Fruit fly (Drosophila melanogaster) whole organism, embryonic: Measurements from ENCODE around the gene CG15814.

Source experiments
- Abd-B ChIP-seq: fragments of 200-800 bp; sonication (Bioruptor generic); optimal IDR thresholded peaks from 2 replicates; lab custom pipeline; 2018; ENCODE audit warnings: missing biosample characterization, mild to moderate bottlenecking, missing genetic modification characterization, moderate library complexity
- Bgb ChIP-seq: fragments of 200-800 bp; sonication (Bioruptor generic); IDR thresholded peaks from 2 replicates; pipeline ENCODE4 v1.3.6; 2022; ENCODE audit warnings: missing biosample characterization, missing genetic modification characterization; ENCODE audit not compliant: partially characterized antibody
- Blimp-1 ChIP-seq: fragments of 200-800 bp; sonication (Bioruptor generic); optimal IDR thresholded peaks from 3 replicates; lab custom pipeline; 2018; ENCODE audit warnings: missing biosample characterization, missing genetic modification characterization, mild to moderate bottlenecking, moderate library complexity, missing genetic modification reagents
- CG10565 ChIP-seq: fragments of 200-800 bp; sonication (Bioruptor generic); optimal IDR thresholded peaks from 3 replicates; lab custom pipeline; 2016; ENCODE audit warnings: missing biosample characterization, mild to moderate bottlenecking, missing genetic modification characterization
- CG10654 ChIP-seq: fragments of 200-800 bp; sonication (Bioruptor generic); optimal IDR thresholded peaks from 2 replicates; lab custom pipeline; 2016; ENCODE audit warnings: missing biosample characterization, missing genetic modification characterization
- CG12104 ChIP-seq: fragments of 200-800 bp; sonication (Bioruptor generic); optimal IDR thresholded peaks from 3 replicates; lab custom pipeline; 2016; ENCODE audit warnings: missing biosample characterization, missing genetic modification characterization
- CG12155 ChIP-seq: fragments of 200-800 bp; sonication (Bioruptor generic); optimal IDR thresholded peaks from 3 replicates; lab custom pipeline; 2016; ENCODE audit warnings: missing biosample characterization, missing genetic modification characterization
- CG15479 ChIP-seq: fragments of 200-800 bp; sonication (Bioruptor generic); optimal IDR thresholded peaks from 3 replicates; lab custom pipeline; 2019; ENCODE audit warnings: missing biosample characterization, mild to moderate bottlenecking, missing genetic modification characterization, moderate library complexity
- CG17361 ChIP-seq: fragments of 200-800 bp; sonication (Bioruptor generic); IDR thresholded peaks from 3 replicates; pipeline ENCODE4 v1.3.6; 2022; ENCODE audit warnings: missing biosample characterization, missing genetic modification characterization
- CG17802 ChIP-seq: fragments of 200-800 bp; sonication (Bioruptor generic); optimal IDR thresholded peaks from 2 replicates; lab custom pipeline; 2018; ENCODE audit warnings: missing biosample characterization, mild to moderate bottlenecking, missing genetic modification characterization, moderate library complexity
- CG2202 ChIP-seq: fragments of 200-800 bp; sonication (Bioruptor generic); optimal IDR thresholded peaks from 2 replicates; lab custom pipeline; 2018; ENCODE audit warnings: missing biosample characterization, mild to moderate bottlenecking, missing genetic modification characterization
- CG31224 ChIP-seq: fragments of 200-800 bp; sonication (Bioruptor generic); IDR thresholded peaks from 2 replicates; pipeline ENCODE4 v1.3.6; 2022; ENCODE audit warnings: missing biosample characterization, missing genetic modification characterization
- CG31365 ChIP-seq: fragments of 200-800 bp; sonication (Bioruptor generic); optimal IDR thresholded peaks from 2 replicates; lab custom pipeline; 2018; ENCODE audit warnings: missing biosample characterization, mild to moderate bottlenecking, missing genetic modification characterization
- CG32532 ChIP-seq: fragments of 200-800 bp; sonication (Bioruptor generic); IDR thresholded peaks from 2 replicates; pipeline ENCODE4 v1.3.6; 2022; ENCODE audit warnings: missing biosample characterization, missing genetic modification characterization
- CG32767 ChIP-seq: fragments of 200-800 bp; sonication (Bioruptor generic); IDR thresholded peaks from 2 replicates; pipeline ENCODE4 v1.3.6; 2022; ENCODE audit warnings: missing biosample characterization, missing genetic modification characterization
- CG43689 ChIP-seq: fragments of 200-800 bp; sonication (Bioruptor generic); IDR thresholded peaks from 2 replicates; pipeline ENCODE4 v1.3.6; 2022; ENCODE audit warnings: missing biosample characterization, missing genetic modification characterization
- CG7271 ChIP-seq: fragments of 200-800 bp; sonication (Bioruptor generic); optimal IDR thresholded peaks from 2 replicates; lab custom pipeline; 2018; ENCODE audit warnings: missing biosample characterization, mild to moderate bottlenecking, missing genetic modification characterization, moderate library complexity
- CG7556 ChIP-seq: fragments of 200-800 bp; sonication (Bioruptor generic); optimal IDR thresholded peaks from 2 replicates; lab custom pipeline; 2017; ENCODE audit warnings: missing biosample characterization, mild to moderate bottlenecking, missing genetic modification characterization
- CG8089 ChIP-seq: fragments of 200-800 bp; sonication (Bioruptor generic); optimal IDR thresholded peaks from 3 replicates; lab custom pipeline; 2016; ENCODE audit warnings: missing biosample characterization, missing genetic modification characterization
- CG8281 ChIP-seq: fragments of 200-800 bp; sonication (Bioruptor generic); optimal IDR thresholded peaks from 2 replicates; lab custom pipeline; 2018; ENCODE audit warnings: missing biosample characterization, mild to moderate bottlenecking, missing genetic modification characterization, moderate library complexity
- CG8388 ChIP-seq: fragments of 200-800 bp; sonication (Bioruptor generic); optimal IDR thresholded peaks from 2 replicates; lab custom pipeline; 2019; ENCODE audit warnings: missing biosample characterization, mild to moderate bottlenecking, missing genetic modification characterization, moderate library complexity
- CG9437 ChIP-seq: fragments of 200-800 bp; sonication (Bioruptor generic); optimal IDR thresholded peaks from 2 replicates; lab custom pipeline; 2018; ENCODE audit warnings: missing biosample characterization, mild to moderate bottlenecking, missing genetic modification characterization
- CG9797 ChIP-seq: fragments of 200-800 bp; sonication (Bioruptor generic); optimal IDR thresholded peaks from 3 replicates; lab custom pipeline; 2018; ENCODE audit warnings: missing biosample characterization, mild to moderate bottlenecking, missing genetic modification characterization
- CoRest ChIP-seq: fragments of 200-800 bp; sonication (Bioruptor generic); optimal IDR thresholded peaks from 3 replicates; lab custom pipeline; 2018; ENCODE audit warnings: missing biosample characterization, mild to moderate bottlenecking, missing genetic modification characterization, moderate library complexity
- Dbx ChIP-seq: fragments of 200-800 bp; sonication (Bioruptor generic); IDR thresholded peaks from 3 replicates; pipeline ENCODE4 v1.3.6; 2022; ENCODE audit warnings: missing biosample characterization, missing genetic modification characterization
- Deaf1 ChIP-seq: fragments of 200-800 bp; optimal IDR thresholded peaks from 3 replicates; lab custom pipeline; 2019; ENCODE audit warnings: missing biosample characterization, mild to moderate bottlenecking, missing genetic modification characterization, moderate library complexity
- Dek ChIP-seq: fragments of 200-800 bp; sonication (Bioruptor generic); optimal IDR thresholded peaks from 3 replicates; lab custom pipeline; 2019; ENCODE audit warnings: missing biosample characterization, mild to moderate bottlenecking, missing genetic modification characterization, moderate library complexity
- Dfd ChIP-seq, 2 experiments: fragments of >200 bp; optimal IDR thresholded peaks; 2 replicates each; lab custom pipeline; 2017; ENCODE audit warnings: missing biosample characterization in 2 of 2, missing genetic modification characterization in 2 of 2
- Doc2 ChIP-seq: fragments of 200-800 bp; sonication (Bioruptor generic); IDR thresholded peaks from 2 replicates; pipeline ENCODE4 v1.3.6; 2022; ENCODE audit warnings: missing biosample characterization, missing genetic modification characterization
- H2.0 ChIP-seq: fragments of 200-800 bp; sonication (Bioruptor generic); IDR thresholded peaks from 2 replicates; pipeline ENCODE4 v1.3.6; 2022; ENCODE audit warnings: missing biosample characterization, missing genetic modification characterization
- Hsf ChIP-seq: fragments of 200-800 bp; sonication (Bioruptor generic); optimal IDR thresholded peaks from 3 replicates; lab custom pipeline; 2016; ENCODE audit warnings: missing biosample characterization, missing genetic modification characterization
- NfI ChIP-seq: fragments of 200-800 bp; sonication (Bioruptor generic); optimal IDR thresholded peaks from 3 replicates; lab custom pipeline; 2018; ENCODE audit warnings: missing biosample characterization, mild to moderate bottlenecking, missing genetic modification characterization, moderate library complexity
- Ptx1 ChIP-seq: fragments of 200-800 bp; sonication (Bioruptor generic); IDR thresholded peaks from 2 replicates; pipeline ENCODE4 v1.3.6; 2022; ENCODE audit warnings: missing biosample characterization, missing genetic modification characterization
- Side ChIP-seq: fragments of 200-800 bp; sonication (Bioruptor generic); optimal IDR thresholded peaks from 2 replicates; lab custom pipeline; 2016; ENCODE audit warnings: missing biosample characterization, missing genetic modification characterization
- Sin3A ChIP-seq: fragments of >200 bp; optimal IDR thresholded peaks from 2 replicates; lab custom pipeline; 2018
- Xbp1 ChIP-seq: fragments of 200-800 bp; sonication (Bioruptor generic); optimal IDR thresholded peaks from 3 replicates; lab custom pipeline; 2016; ENCODE audit warnings: missing biosample characterization, mild to moderate bottlenecking, missing genetic modification characterization
- ac ChIP-seq: fragments of 200-800 bp; sonication (Bioruptor generic); optimal IDR thresholded peaks from 3 replicates; lab custom pipeline; 2017; ENCODE audit warnings: missing biosample characterization, mild to moderate bottlenecking, missing genetic modification characterization
- bowl ChIP-seq: fragments of 200-800 bp; sonication (Bioruptor generic); IDR thresholded peaks from 2 replicates; pipeline ENCODE4 v1.3.6; 2022; ENCODE audit warnings: missing biosample characterization, missing genetic modification characterization
- disco-r ChIP-seq: fragments of 200-800 bp; sonication (Bioruptor generic); optimal IDR thresholded peaks from 2 replicates; lab custom pipeline; 2016; ENCODE audit warnings: missing biosample characterization, missing genetic modification characterization
- emc ChIP-seq: fragments of 200-800 bp; sonication (Bioruptor generic); optimal IDR thresholded peaks from 2 replicates; lab custom pipeline; 2016; ENCODE audit warnings: missing biosample characterization, missing genetic modification characterization
- ems ChIP-seq: fragments of 200-800 bp; sonication (Bioruptor generic); optimal IDR thresholded peaks from 3 replicates; lab custom pipeline; 2016; ENCODE audit warnings: missing biosample characterization, missing genetic modification characterization
- kni ChIP-seq: fragments of 200-800 bp; sonication (Bioruptor generic); optimal IDR thresholded peaks from 3 replicates; lab custom pipeline; 2017; ENCODE audit warnings: mild to moderate bottlenecking, missing biosample characterization, missing genetic modification reagents, missing genetic modification characterization
- lov ChIP-seq, 2 experiments: fragments of 200-800 bp in 1 of 2; fragments of >200 bp in 1 of 2; sonication (Bioruptor generic) in 1 of 2; IDR thresholded peaks in 1 of 2; optimal IDR thresholded peaks in 1 of 2; 2 replicates in 1 of 2; 3 replicates in 1 of 2; pipeline versions ENCODE4 v1.3.6 to Lab custom; 2017 to 2022; ENCODE audit warnings: missing biosample characterization in 1 of 2, missing genetic modification characterization in 1 of 2
- onecut ChIP-seq: fragments of 200-800 bp; sonication (Bioruptor generic); IDR thresholded peaks from 2 replicates; pipeline ENCODE4 v1.3.6; 2022; ENCODE audit warnings: missing biosample characterization, missing genetic modification characterization
- pros ChIP-seq: fragments of 200-800 bp; sonication (Bioruptor generic); optimal IDR thresholded peaks from 3 replicates; lab custom pipeline; 2019; ENCODE audit warnings: missing biosample characterization, mild to moderate bottlenecking, missing genetic modification characterization, moderate library complexity
- run ChIP-seq: fragments of 200-800 bp; sonication (Bioruptor generic); optimal IDR thresholded peaks from 3 replicates; lab custom pipeline; 2018; ENCODE audit warnings: missing biosample characterization, mild to moderate bottlenecking, missing genetic modification characterization
- sc ChIP-seq, 3 experiments: fragments of >200 bp in 2 of 3; fragments of 200-800 bp in 1 of 3; sonication (Bioruptor generic) in 1 of 3; optimal IDR thresholded peaks; 2 replicates in 2 of 3; 3 replicates in 1 of 3; lab custom pipeline; 2017; ENCODE audit warnings: mild to moderate bottlenecking in 1 of 3, missing biosample characterization in 1 of 3, missing genetic modification characterization in 1 of 3, missing genetic modification reagents in 1 of 3
- sens ChIP-seq: fragments of 200-800 bp; sonication (Bioruptor generic); peaks from one replicate; lab custom pipeline; 2016; ENCODE audit warnings: missing biosample characterization, missing genetic modification characterization

Gene CG15814

dm6 chrX:17829083-17829997, 20.8 kb downstream of the CG15814 start (continued):
- TF ChIP-seq CG31224 (no peak), emc (GFP tag; lab: Kevin White, UChicago) (no peak), CG10654 (GFP tag; lab: Kevin White, UChicago) (no peak), Doc2 (GFP tag; lab: Robert Waterston, UW) (no peak), H2.0 (0 out of 2 replicates have a peak, but pooled peaks have one; percentile 26), lov (optimal IDR thresholded peaks at IDR 0.05; lab: Kevin White, UChicago) (no peak), lov (GFP tag; IDR thresholded peaks at IDR 0.05; lab: Robert Waterston, UW) (0 out of 3 replicates have a peak, but pooled peaks have one; percentile 31), CG32532 (GFP tag; lab: Robert Waterston, UW) (no peak), Deaf1 (tag; lab: Kevin White, UChicago) (peak; percentile 31), ems (no peak), Dek (tag; lab: Kevin White, UChicago) (peak; percentile 6), Ptx1 (GFP tag; lab: Robert Waterston, UW) (0 out of 2 replicates have a peak, but pooled peaks have one; percentile 20), Sin3A (lab: Kevin White, UChicago) (no peak), Blimp-1 (GFP tag; lab: Kevin White, UChicago) (peak; percentile 50), Side (GFP tag; lab: Kevin White, UChicago) (no peak), CG17361 (peak; percentile 89), CG9437 (GFP tag; lab: Kevin White, UChicago) (peak; percentile 65), CG15479 (GFP tag; lab: Kevin White, UChicago) (peak; percentile 99), Abd-B (GFP tag; lab: Kevin White, UChicago) (peak; percentile 39), CG8281 (tag; lab: Kevin White, UChicago) (peak; percentile 29), run (tag; lab: Kevin White, UChicago) (peak; percentile 39), Xbp1 (peak; percentile 37), CG8388 (GFP tag; lab: Kevin White, UChicago) (peak; percentile 71), disco-r (GFP tag; lab: Kevin White, UChicago) (no peak), CG7556 (GFP tag; lab: Kevin White, UChicago) (peak; percentile 67), CG8089 (no peak), CG17802 (no peak), Dbx (GFP tag; lab: Robert Waterston, UW) (no peak), Bgb (GFP tag; lab: Robert Waterston, UW) (no peak), sc (optimal IDR thresholded peaks at IDR 0.05; lab: Kevin White, UChicago) (no peak), sc (GFP tag; optimal IDR thresholded peaks at IDR 0.05; lab: Kevin White, UChicago) (peak; percentile 74), CG7271 (tag; lab: Kevin White, UChicago) (peak; percentile 61), bowl (GFP tag; lab: Robert Waterston, UW) (no peak), CG12155 (no peak), CoRest (tag; lab: Kevin White, UChicago) (peak; percentile 78), sens (GFP tag; lab: Kevin White, UChicago) (peak; percentile 90), CG10565 (GFP tag; lab: Kevin White, UChicago) (no peak), ac (peak; percentile 53), Dfd (GFP tag; optimal IDR thresholded peaks at IDR 0.05; lab: Kevin White, UChicago) (no peak), CG9797 (no peak), CG32767 (no peak), onecut (GFP tag; lab: Robert Waterston, UW) (peak; percentile 31; the same call in 1 of the 2 replicates), kni (peak; percentile 66), CG2202 (peak; percentile 55), CG43689 (GFP tag; lab: Robert Waterston, UW) (no peak), pros (GFP tag; lab: Kevin White, UChicago) (peak; percentile 72), CG31365 (tag; lab: Kevin White, UChicago) (no peak), NfI (GFP tag; lab: Kevin White, UChicago) (no peak), Hsf (GFP tag; lab: Kevin White, UChicago) (peak; percentile 42), CG12104 (GFP tag; lab: Kevin White, UChicago) (peak; percentile 35)
